Worm (Caenorhabditis elegans) whole organism, young adult: ENCODE results near the gene F28A10.7.

Source experiments
- B0035.1 ChIP-seq: sonication (generic microtip); optimal IDR thresholded peaks from 2 replicates; lab custom pipeline; 2016; ENCODE audit warnings: missing genetic modification characterization, mild to moderate bottlenecking, missing compliant biosample characterization, missing genotype, missing genetic modification reagents
- B0336.3 ChIP-seq: fragments of 200-800 bp; sonication (Bioruptor generic); IDR thresholded peaks from 2 replicates; pipeline ENCODE4 v1.3.6; 2022; ENCODE audit warnings: missing genetic modification characterization, missing compliant biosample characterization
- F10E7.11 ChIP-seq: sonication (generic microtip); optimal IDR thresholded peaks from 2 replicates; lab custom pipeline; 2017; ENCODE audit warnings: mild to moderate bottlenecking, missing genetic modification characterization, moderate library complexity, missing compliant biosample characterization
- F33H1.4 ChIP-seq: fragments of 200-800 bp; sonication (Bioruptor generic); IDR thresholded peaks from 2 replicates; pipeline ENCODE4 v1.3.6; 2022; ENCODE audit warnings: missing genetic modification reagents, missing genetic modification characterization, missing compliant biosample characterization
- F37B4.10 ChIP-seq: fragments of 200-800 bp; sonication (Bioruptor generic); IDR thresholded peaks from 2 replicates; pipeline ENCODE4 v1.3.6; 2022; ENCODE audit warnings: missing genetic modification characterization, missing compliant biosample characterization
- F49E8.2 ChIP-seq: sonication (generic microtip); optimal IDR thresholded peaks from 3 replicates; lab custom pipeline; 2017; ENCODE audit warnings: missing genetic modification characterization, mild to moderate bottlenecking, missing compliant biosample characterization, antibody characterized with exemption, moderate library complexity; ENCODE audit not compliant: insufficient read depth
- F57C9.4 ChIP-seq: sonication (generic microtip); optimal IDR thresholded peaks from 2 replicates; lab custom pipeline; 2017; ENCODE audit warnings: mild to moderate bottlenecking, missing genetic modification characterization, missing compliant biosample characterization
- K11D2.4 ChIP-seq: fragments of 200-800 bp; sonication (Bioruptor generic); IDR thresholded peaks from 2 replicates; pipeline ENCODE4 v1.3.6; 2022; ENCODE audit warnings: missing genetic modification reagents, missing genetic modification characterization, missing compliant biosample characterization
- T26A5.8 ChIP-seq: sonication (generic microtip); optimal IDR thresholded peaks from 2 replicates; lab custom pipeline; 2016; ENCODE audit warnings: missing genetic modification characterization, missing compliant biosample characterization
- aptf-2 ChIP-seq: fragments of 200-800 bp; sonication (Bioruptor generic); conservative IDR thresholded peaks from 2 replicates; pipeline ENCODE4 v1.3.6; 2022; ENCODE audit warnings: missing genetic modification reagents, missing genetic modification characterization, missing compliant biosample characterization
- bed-2 ChIP-seq: fragments of 200-800 bp; sonication (Bioruptor generic); IDR thresholded peaks from 2 replicates; pipeline ENCODE4 v1.3.6; 2022; ENCODE audit warnings: missing genetic modification reagents, missing genetic modification characterization, missing compliant biosample characterization
- ccch-3 ChIP-seq: fragments of 200-800 bp; sonication (Bioruptor generic); optimal IDR thresholded peaks from 2 replicates; lab custom pipeline; 2018; ENCODE audit warnings: mild to moderate bottlenecking, missing genetic modification characterization, missing compliant biosample characterization
- cebp-2 ChIP-seq: fragments of 200-800 bp; sonication (Bioruptor generic); IDR thresholded peaks from 2 replicates; pipeline ENCODE4 v1.3.6; 2022; ENCODE audit warnings: missing genetic modification characterization, missing compliant biosample characterization
- ceh-27 ChIP-seq: fragments of 200-800 bp; sonication (Bioruptor generic); optimal IDR thresholded peaks from 2 replicates; lab custom pipeline; 2018; ENCODE audit warnings: mild to moderate bottlenecking, missing genetic modification characterization, moderate library complexity, missing compliant biosample characterization
- ceh-58 ChIP-seq: fragments of 200-800 bp; sonication (Bioruptor generic); IDR thresholded peaks from 2 replicates; pipeline ENCODE4 v1.3.6; 2022; ENCODE audit warnings: missing genetic modification characterization, missing compliant biosample characterization
- chd-7 ChIP-seq: sonication (generic microtip); optimal IDR thresholded peaks from 2 replicates; lab custom pipeline; 2016; ENCODE audit warnings: mild to moderate bottlenecking, missing genetic modification characterization, moderate library complexity, missing compliant biosample characterization
- dpff-1 ChIP-seq: sonication (generic microtip); optimal IDR thresholded peaks from 2 replicates; lab custom pipeline; 2017; ENCODE audit warnings: mild to moderate bottlenecking, missing genetic modification characterization, missing compliant biosample characterization
- egl-18 ChIP-seq: fragments of 200-800 bp; sonication (Bioruptor generic); IDR thresholded peaks from 2 replicates; pipeline ENCODE4 v1.3.6; 2022; ENCODE audit warnings: missing genetic modification reagents, missing genetic modification characterization, missing compliant biosample characterization
- hlh-26 ChIP-seq: fragments of 200-800 bp; sonication (Bioruptor generic); conservative IDR thresholded peaks from 2 replicates; pipeline ENCODE4 v1.3.6; 2022; ENCODE audit warnings: missing genetic modification reagents, missing genetic modification characterization, missing compliant biosample characterization
- hmg-1.2 ChIP-seq: fragments of 200-800 bp; sonication (Bioruptor generic); IDR thresholded peaks from 2 replicates; pipeline ENCODE4 v1.3.6; 2022; ENCODE audit warnings: missing genetic modification reagents, missing genetic modification characterization, missing compliant biosample characterization
- hsf-1 ChIP-seq: fragments of 200-800 bp; sonication (Bioruptor generic); IDR thresholded peaks from 2 replicates; pipeline ENCODE4 v1.3.6; 2022; ENCODE audit warnings: missing genetic modification reagents, missing genetic modification characterization, missing compliant biosample characterization
- let-526 ChIP-seq: fragments of 200-800 bp; sonication (Bioruptor generic); IDR thresholded peaks from 2 replicates; pipeline ENCODE4 v1.3.6; 2022; ENCODE audit warnings: missing genetic modification reagents, missing genetic modification characterization, missing compliant biosample characterization
- lin-26 ChIP-seq: fragments of 200-800 bp; sonication (Bioruptor generic); IDR thresholded peaks from 2 replicates; pipeline ENCODE4 v1.3.6; 2022; ENCODE audit warnings: missing genetic modification reagents, missing genetic modification characterization, missing compliant biosample characterization
- lin-54 ChIP-seq: fragments of 200-800 bp; sonication (Bioruptor generic); optimal IDR thresholded peaks from 2 replicates; lab custom pipeline; 2018; ENCODE audit warnings: mild to moderate bottlenecking, missing genetic modification characterization, missing compliant biosample characterization
- madf-6 ChIP-seq: fragments of 200-800 bp; sonication (Bioruptor generic); IDR thresholded peaks from 2 replicates; pipeline ENCODE4 v1.3.6; 2022; ENCODE audit warnings: missing genetic modification reagents, missing genetic modification characterization, missing compliant biosample characterization
- mcd-1 ChIP-seq: fragments of 200-800 bp; sonication (Bioruptor generic); IDR thresholded peaks from 2 replicates; pipeline ENCODE4 v1.3.6; 2022; ENCODE audit warnings: missing genetic modification reagents, missing genetic modification characterization, missing compliant biosample characterization
- mel-28 ChIP-seq: sonication (generic microtip); optimal IDR thresholded peaks from 2 replicates; lab custom pipeline; 2016; ENCODE audit warnings: borderline replicate concordance, mild to moderate bottlenecking, missing genetic modification characterization, missing compliant biosample characterization
- nfya-1 ChIP-seq: sonication (generic microtip); optimal IDR thresholded peaks from 2 replicates; lab custom pipeline; 2017; ENCODE audit warnings: antibody characterized with exemption, missing compliant biosample characterization, missing genetic modification characterization, borderline replicate concordance; ENCODE audit not compliant: insufficient read depth
- pbrm-1 ChIP-seq: fragments of 200-800 bp; sonication (Bioruptor generic); IDR thresholded peaks from 2 replicates; pipeline ENCODE4 v1.3.6; 2022; ENCODE audit warnings: missing genetic modification reagents, missing genetic modification characterization, missing compliant biosample characterization
- rcor-1 ChIP-seq: fragments of 200-800 bp; sonication (Bioruptor generic); IDR thresholded peaks from 2 replicates; pipeline ENCODE4 v1.3.6; 2022; ENCODE audit warnings: missing genetic modification reagents, missing genetic modification characterization, missing compliant biosample characterization
- rec-8 ChIP-seq, 2 experiments: sonication (generic microtip); optimal IDR thresholded peaks; 2 replicates each; lab custom pipeline; 2016; ENCODE audit warnings: mild to moderate bottlenecking in 2 of 2, missing genetic modification characterization in 2 of 2, missing genetic modification reagents in 2 of 2, missing genotype in 2 of 2, missing biosample characterization in 1 of 2, missing compliant biosample characterization in 1 of 2, moderate library complexity in 1 of 2
- repo-1 ChIP-seq: sonication (generic microtip); optimal IDR thresholded peaks from 2 replicates; lab custom pipeline; 2017; ENCODE audit warnings: mild to moderate bottlenecking, missing genetic modification characterization, missing compliant biosample characterization
- rpc-1 ChIP-seq, 2 experiments: fragments of 150-350 bp in 1 of 2; sonication (generic microtip) in 1 of 2; optimal IDR thresholded peaks; 2 replicates each; lab custom pipeline; 2014 to 2018; ENCODE audit warnings: missing biosample characterization in 1 of 2, missing genetic modification characterization in 1 of 2, missing genetic modification reagents in 1 of 2, missing genotype in 1 of 2
- somi-1 ChIP-seq: fragments of 200-800 bp; sonication (Bioruptor generic); optimal IDR thresholded peaks from 2 replicates; lab custom pipeline; 2018; ENCODE audit warnings: mild to moderate bottlenecking, missing genetic modification characterization, missing compliant biosample characterization
- sptf-2 ChIP-seq: fragments of 200-800 bp; sonication (Bioruptor generic); optimal IDR thresholded peaks from 2 replicates; lab custom pipeline; 2018; ENCODE audit warnings: mild to moderate bottlenecking, missing genetic modification characterization, missing compliant biosample characterization
- tlf-1 ChIP-seq: fragments of 200-800 bp; sonication (Bioruptor generic); optimal IDR thresholded peaks from 2 replicates; lab custom pipeline; 2018; ENCODE audit warnings: mild to moderate bottlenecking, missing genetic modification characterization, missing compliant biosample characterization
- xnd-1 ChIP-seq: sonication (generic microtip); optimal IDR thresholded peaks from 2 replicates; lab custom pipeline; 2016; ENCODE audit warnings: missing genotype, missing genetic modification reagents, missing genetic modification characterization, missing compliant biosample characterization
- zfh-2 ChIP-seq: fragments of 200-800 bp; sonication (Bioruptor generic); conservative IDR thresholded peaks from 2 replicates; pipeline ENCODE4 v1.3.6; 2022; ENCODE audit warnings: missing genetic modification reagents, missing genetic modification characterization, missing compliant biosample characterization
- ztf-26 ChIP-seq: sonication (generic microtip); optimal IDR thresholded peaks from 2 replicates; lab custom pipeline; 2017; ENCODE audit warnings: missing genetic modification characterization, missing compliant biosample characterization
- ztf-28 ChIP-seq: fragments of 200-800 bp; sonication (Bioruptor generic); IDR thresholded peaks from 2 replicates; pipeline ENCODE4 v1.3.6; 2022; ENCODE audit warnings: missing genetic modification reagents, missing genetic modification characterization, missing compliant biosample characterization

F28A10.7 gene

DNA sequence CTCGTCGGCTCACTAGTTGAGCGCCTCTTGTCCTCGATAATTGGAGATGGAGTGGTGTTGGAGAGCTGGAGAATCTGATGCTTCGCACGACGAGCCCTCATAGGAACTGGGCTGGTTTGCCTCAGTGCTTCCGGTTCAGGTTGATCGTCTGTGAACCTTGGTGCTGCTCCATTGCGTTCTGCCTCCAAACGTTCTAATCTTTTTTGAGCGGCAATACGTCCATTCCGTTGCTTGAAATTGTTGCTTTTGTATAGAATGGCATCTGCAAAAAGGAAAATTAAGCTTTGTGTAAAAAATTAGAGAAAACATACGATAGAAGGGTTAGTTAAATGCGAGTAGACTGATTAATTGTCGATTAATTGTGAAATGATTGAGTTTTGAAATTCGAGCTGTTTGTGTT, 32.6 kb downstream of the F28A10.7 start, which contains the start of gene F46F5.5:
TSS of gene F46F5.5 (minus strand) at position 101 of the 400 bp plus-strand sequence.
- TF ChIP-seq repo-1 (tag; lab: Kevin White, UChicago) (no peak), zfh-2 (GFP tag; lab: Robert Waterston, UW) (peak; percentile 66; the same call in 1 of the 2 replicates)
- TF ChIP-seq, all 124 proteins: peak for 1

DNA sequence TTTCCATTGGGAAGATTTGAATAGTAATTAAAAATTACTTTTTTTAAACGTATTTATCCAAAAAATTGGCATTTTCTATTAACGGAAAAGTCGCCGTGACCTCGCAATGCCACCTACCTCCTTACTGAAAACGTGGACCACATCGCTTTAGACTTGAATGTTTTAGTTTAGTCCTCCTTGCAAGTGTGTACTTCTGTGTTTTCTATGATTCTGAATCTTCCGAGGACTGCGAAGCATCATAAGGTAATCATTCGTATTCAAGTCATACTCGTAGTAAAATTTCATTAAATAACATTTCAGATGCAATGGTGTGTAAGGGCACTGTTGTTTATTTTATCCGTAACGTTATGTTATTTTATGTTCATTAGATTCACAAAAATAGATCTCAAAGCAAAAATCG, 37.1 kb downstream of the F28A10.7 start, which contains the start of gene F46F5.11:
TSS of gene F46F5.11 (plus strand) at position 301 of the 400 bp plus-strand sequence.
- TF ChIP-seq somi-1 (GFP tag; lab: Kevin White, UChicago) = no peak
- TF ChIP-seq lin-26 (GFP tag; lab: Robert Waterston, UW) = no peak
- no peak for TF ChIP-seq K11D2.4 (GFP tag; lab: Robert Waterston, UW)
- TF ChIP-seq aptf-2 (GFP tag; lab: Robert Waterston, UW) = no peak
- no peak for TF ChIP-seq ztf-26 (tag; lab: Kevin White, UChicago)
- TF ChIP-seq zfh-2 (GFP tag; lab: Robert Waterston, UW) = no peak
- TF ChIP-seq F10E7.11 (tag; lab: Kevin White, UChicago) = no peak
- TF ChIP-seq hmg-1.2 (GFP tag; lab: Robert Waterston, UW) = no peak
- TF ChIP-seq madf-6 (GFP tag; lab: Robert Waterston, UW) = no peak
- no peak for TF ChIP-seq B0336.3
- TF ChIP-seq nfya-1 (tag; lab: Kevin White, UChicago) = no peak
- TF ChIP-seq bed-2 = no peak
- TF ChIP-seq ceh-58 = no peak
- TF ChIP-seq F33H1.4 (GFP tag; lab: Robert Waterston, UW) = no peak
- no peak for TF ChIP-seq cebp-2 (GFP tag; lab: Robert Waterston, UW)
- TF ChIP-seq T26A5.8 (tag; lab: Kevin White, UChicago) = no peak

- TF ChIP-seq hlh-26 = no peak
- no peak for TF ChIP-seq sptf-2 (GFP tag; lab: Kevin White, UChicago)
- TF ChIP-seq B0035.1 (tag; lab: Kevin White, UChicago) = no peak
- no peak for TF ChIP-seq pbrm-1 (GFP tag; lab: Robert Waterston, UW)
- no peak for TF ChIP-seq madf-6 (GFP tag; lab: Robert Waterston, UW)
- TF ChIP-seq F49E8.2 = no peak
- no peak for TF ChIP-seq rpc-1 (optimal IDR thresholded peaks at IDR 0.05; lab: Kevin White, UChicago)
- TF ChIP-seq rpc-1 (tag; optimal IDR thresholded peaks at IDR 0.05; lab: Kevin White, UChicago) = no peak
- TF ChIP-seq F33H1.4 (GFP tag; lab: Robert Waterston, UW) = no peak
- TF ChIP-seq rcor-1 = no peak
- no peak for TF ChIP-seq F37B4.10 (GFP tag; lab: Robert Waterston, UW)
- TF ChIP-seq tlf-1 (GFP tag; lab: Kevin White, UChicago) = no peak
- TF ChIP-seq lin-54 (GFP tag; lab: Kevin White, UChicago) = no peak
- TF ChIP-seq, all 124 proteins: peak for 0
Observed at ce11 chrII:803009-803408, 42.5 kb downstream of the F28A10.7 start, which contains the start of gene F46F5.13. Gene F46F5.13, plus strand, starts transcription at chrII:803309.

DNA sequence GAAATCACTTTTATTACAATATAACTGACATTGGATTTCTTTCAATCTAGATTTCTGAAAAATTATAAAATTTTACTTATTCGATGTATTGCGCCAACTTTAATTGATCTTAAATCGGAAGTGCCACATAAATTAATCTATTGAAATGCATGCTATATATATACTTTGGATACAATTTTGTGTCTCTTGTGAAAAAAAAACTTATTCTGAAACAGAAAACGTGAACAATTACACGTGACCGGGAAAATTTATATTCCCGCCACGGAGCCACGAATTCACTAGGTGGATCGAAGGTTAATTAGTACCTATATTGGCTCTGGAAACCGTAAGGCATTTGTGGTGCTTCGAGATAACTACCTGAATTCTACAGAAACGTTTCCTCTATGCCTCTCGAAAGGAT, 45.8 kb downstream of the F28A10.7 start, which contains the start of gene F46F5.14:
TSS of gene F46F5.14 (plus strand) at position 301 of the 400 bp plus-strand sequence.
- TF ChIP-seq rec-8 (tag; optimal IDR thresholded peaks at IDR 0.05; lab: Kevin White, UChicago) (no peak), pbrm-1 (GFP tag; lab: Robert Waterston, UW) (no peak), hsf-1 (GFP tag; lab: Robert Waterston, UW) (no peak), lin-54 (GFP tag; lab: Kevin White, UChicago) (no peak), F57C9.4 (tag; lab: Kevin White, UChicago) (no peak), rcor-1 (no peak), ztf-26 (tag; lab: Kevin White, UChicago) (no peak), ccch-3 (GFP tag; lab: Kevin White, UChicago) (no peak), hlh-26 (no peak), mcd-1 (GFP tag; lab: Robert Waterston, UW) (no peak), egl-18 (no peak), ceh-27 (GFP tag; lab: Kevin White, UChicago) (no peak), let-526 (GFP tag; lab: Robert Waterston, UW) (no peak), dpff-1 (tag; lab: Kevin White, UChicago) (no peak), chd-7 (tag; lab: Kevin White, UChicago) (no peak), ztf-28 (GFP tag; lab: Robert Waterston, UW) (no peak), xnd-1 (tag; lab: Kevin White, UChicago) (no peak), mel-28 (tag; lab: Kevin White, UChicago) (no peak), aptf-2 (GFP tag; lab: Robert Waterston, UW) (no peak)
- TF ChIP-seq, all 124 proteins: peak for 0
